Worm (Caenorhabditis elegans) whole organism, L1 larva: ENCODE data around the gene bcs-1.

Experiments used
- C04F5.9 ChIP-seq: sonication (generic microtip); optimal IDR thresholded peaks from 2 replicates; lab custom pipeline; 2016; ENCODE audit warnings: missing genetic modification characterization, missing compliant biosample characterization
- C16A3.4 ChIP-seq: fragments of 150-350 bp; optimal IDR thresholded peaks from 2 replicates; lab custom pipeline; 2014; ENCODE audit warnings: missing biosample characterization, missing genetic modification characterization
- F16B12.6 ChIP-seq: fragments of 150-350 bp; optimal IDR thresholded peaks from 2 replicates; lab custom pipeline; 2014; ENCODE audit warnings: missing biosample characterization, missing genetic modification characterization
- Y116A8C.19 ChIP-seq: sonication (generic microtip); optimal IDR thresholded peaks from 2 replicates; lab custom pipeline; 2016; ENCODE audit warnings: missing compliant biosample characterization, missing genetic modification characterization, borderline replicate concordance
- alr-1 ChIP-seq: fragments of 200-800 bp; sonication (Bioruptor generic); optimal IDR thresholded peaks from 2 replicates; lab custom pipeline; 2018; ENCODE audit warnings: borderline replicate concordance, mild to moderate bottlenecking, missing genetic modification characterization, missing compliant biosample characterization
- ceh-88 ChIP-seq: fragments of 200-800 bp; sonication (Bioruptor generic); IDR thresholded peaks from 2 replicates; pipeline ENCODE4 v1.3.6; 2022; ENCODE audit warnings: missing genetic modification characterization, missing compliant biosample characterization
- ceh-90 ChIP-seq: sonication (generic microtip); optimal IDR thresholded peaks from 2 replicates; lab custom pipeline; 2016; ENCODE audit warnings: missing genetic modification characterization, missing compliant biosample characterization
- dsc-1 ChIP-seq: sonication (generic microtip); optimal IDR thresholded peaks from 2 replicates; lab custom pipeline; 2016; ENCODE audit warnings: mild to moderate bottlenecking, missing genetic modification characterization, missing compliant biosample characterization
- efl-1 ChIP-seq, 4 experiments: fragments of 150-350 bp; optimal IDR thresholded peaks in 3 of 4; peaks in 1 of 4; 1 replicate in 1 of 4; 2 replicates in 3 of 4; lab custom pipeline; 2014; ENCODE audit warnings: missing biosample characterization in 2 of 4, missing genetic modification characterization in 2 of 4, missing genetic modification reagents in 2 of 4
- efl-3 ChIP-seq: fragments of 200-800 bp; sonication (Bioruptor generic); optimal IDR thresholded peaks from 2 replicates; lab custom pipeline; 2018; ENCODE audit warnings: mild to moderate bottlenecking, missing genetic modification characterization, missing compliant biosample characterization
- egl-27 ChIP-seq, 2 experiments: fragments of 150-350 bp in 1 of 2; sonication (generic microtip); optimal IDR thresholded peaks; 3 replicates each; lab custom pipeline; 2017 to 2018; ENCODE audit warnings: missing biosample characterization in 2 of 2, missing genetic modification characterization in 2 of 2, missing genetic modification reagents in 2 of 2
- elt-2 ChIP-seq: sonication (generic microtip); optimal IDR thresholded peaks from 2 replicates; lab custom pipeline; 2016; ENCODE audit warnings: missing genetic modification characterization, mild to moderate bottlenecking, inconsistent platforms, missing compliant biosample characterization, missing genetic modification reagents
- elt-3 ChIP-seq, 6 experiments: fragments of 150-350 bp in 1 of 6; sonication (generic microtip); optimal IDR thresholded peaks; 2 replicates each; lab custom pipeline; 2017 to 2018; ENCODE audit warnings: missing biosample characterization in 6 of 6, missing genetic modification characterization in 6 of 6, inconsistent platforms in 1 of 6
- ets-5 ChIP-seq: fragments of 200-800 bp; sonication (Bioruptor generic); IDR thresholded peaks from 2 replicates; pipeline ENCODE4 v1.3.6; 2022; ENCODE audit warnings: missing genetic modification characterization, missing compliant biosample characterization
- fkh-8 ChIP-seq: sonication (generic microtip); optimal IDR thresholded peaks from 2 replicates; lab custom pipeline; 2016; ENCODE audit warnings: mild to moderate bottlenecking, missing genetic modification characterization, missing compliant biosample characterization
- grh-1 ChIP-seq: fragments of 200-800 bp; sonication (Bioruptor generic); IDR thresholded peaks from 2 replicates; pipeline ENCODE4 v1.3.6; 2022; ENCODE audit warnings: missing genetic modification reagents, missing genetic modification characterization, missing compliant biosample characterization
- hlh-4 ChIP-seq: sonication (generic microtip); optimal IDR thresholded peaks from 2 replicates; lab custom pipeline; 2016; ENCODE audit warnings: mild to moderate bottlenecking, missing genetic modification characterization, missing compliant biosample characterization
- hpl-2 ChIP-seq: fragments of 150-350 bp; optimal IDR thresholded peaks from 2 replicates; lab custom pipeline; 2014; ENCODE audit warnings: missing biosample characterization, missing genetic modification reagents, missing genetic modification characterization
- irx-1 ChIP-seq: sonication (generic microtip); optimal IDR thresholded peaks from 2 replicates; lab custom pipeline; 2016; ENCODE audit warnings: missing genetic modification characterization, missing compliant biosample characterization
- isw-1 ChIP-seq: fragments of 200-800 bp; sonication (Bioruptor generic); IDR thresholded peaks from 2 replicates; pipeline ENCODE4 v1.3.6; 2022; ENCODE audit warnings: missing genetic modification characterization, missing compliant biosample characterization
- jun-1 ChIP-seq: fragments of 150-350 bp; optimal IDR thresholded peaks from 2 replicates; lab custom pipeline; 2014; ENCODE audit warnings: missing biosample characterization, missing genetic modification reagents, missing genetic modification characterization
- lin-13 ChIP-seq: fragments of 150-350 bp; optimal IDR thresholded peaks from 2 replicates; lab custom pipeline; 2014; ENCODE audit warnings: missing biosample characterization, missing genetic modification reagents, missing genetic modification characterization
- lin-15B ChIP-seq: fragments of 150-350 bp; sonication (generic microtip); optimal IDR thresholded peaks from 3 replicates; lab custom pipeline; 2014; ENCODE audit warnings: missing biosample characterization, missing genetic modification characterization
- lin-39 ChIP-seq: fragments of 150-350 bp; optimal IDR thresholded peaks from 2 replicates; lab custom pipeline; 2014; ENCODE audit warnings: missing biosample characterization, missing genetic modification reagents, missing genetic modification characterization
- lir-3 ChIP-seq: sonication (generic microtip); optimal IDR thresholded peaks from 2 replicates; lab custom pipeline; 2016; ENCODE audit warnings: mild to moderate bottlenecking, missing genetic modification characterization, moderate library complexity, missing compliant biosample characterization; ENCODE audit not compliant: poor library complexity
- lsy-2 ChIP-seq, 2 experiments: fragments of 150-350 bp; optimal IDR thresholded peaks; 2 replicates each; lab custom pipeline; 2014; ENCODE audit warnings: missing biosample characterization in 2 of 2, missing genetic modification characterization in 2 of 2
- mab-9 ChIP-seq: fragments of 200-800 bp; sonication (Bioruptor generic); IDR thresholded peaks from 2 replicates; pipeline ENCODE4 v1.3.6; 2022; ENCODE audit warnings: missing genetic modification reagents, missing genetic modification characterization, missing compliant biosample characterization
- mdl-1 ChIP-seq, 2 experiments: fragments of 150-350 bp; optimal IDR thresholded peaks; 2 replicates each; lab custom pipeline; 2014 to 2017; ENCODE audit warnings: missing biosample characterization in 2 of 2, missing genetic modification characterization in 2 of 2, inconsistent platforms in 1 of 2
- mef-2 ChIP-seq: fragments of 150-350 bp; optimal IDR thresholded peaks from 2 replicates; lab custom pipeline; 2014; ENCODE audit warnings: missing biosample characterization, missing genetic modification characterization
- mep-1 ChIP-seq: fragments of 150-350 bp; optimal IDR thresholded peaks from 2 replicates; lab custom pipeline; 2014; ENCODE audit warnings: missing biosample characterization, missing genetic modification characterization
- nhr-19 ChIP-seq: fragments of 200-800 bp; sonication (Bioruptor generic); conservative IDR thresholded peaks from 2 replicates; pipeline ENCODE4 v1.3.6; 2022; ENCODE audit warnings: missing genetic modification characterization, missing compliant biosample characterization
- nhr-237 ChIP-seq: fragments of 150-350 bp; optimal IDR thresholded peaks from 2 replicates; lab custom pipeline; 2014; ENCODE audit warnings: missing biosample characterization, missing genetic modification characterization
- nhr-28 ChIP-seq: fragments of 150-350 bp; optimal IDR thresholded peaks from 2 replicates; lab custom pipeline; 2014; ENCODE audit warnings: missing biosample characterization, missing genetic modification characterization
- nhr-71 ChIP-seq: sonication (generic microtip); optimal IDR thresholded peaks from 2 replicates; lab custom pipeline; 2016; ENCODE audit warnings: mild to moderate bottlenecking, missing genetic modification characterization, moderate library complexity, missing compliant biosample characterization
- nhr-76 ChIP-seq: sonication (generic microtip); optimal IDR thresholded peaks from 2 replicates; lab custom pipeline; 2017; ENCODE audit warnings: missing biosample characterization, missing genetic modification characterization
- nhr-84 ChIP-seq: sonication (generic microtip); optimal IDR thresholded peaks from 2 replicates; lab custom pipeline; 2017; ENCODE audit warnings: missing biosample characterization, missing genetic modification characterization
- pax-3 ChIP-seq: fragments of 200-800 bp; sonication (Bioruptor generic); optimal IDR thresholded peaks from 2 replicates; lab custom pipeline; 2018; ENCODE audit warnings: mild to moderate bottlenecking, missing genetic modification characterization, moderate library complexity, missing compliant biosample characterization
- pqm-1 ChIP-seq: sonication (generic microtip); optimal IDR thresholded peaks from 3 replicates; lab custom pipeline; 2017; ENCODE audit warnings: missing biosample characterization, missing genetic modification characterization
- snpc-4 ChIP-seq: fragments of 150-350 bp; optimal IDR thresholded peaks from 2 replicates; lab custom pipeline; 2014; ENCODE audit warnings: missing biosample characterization, missing genetic modification characterization
- snu-23 ChIP-seq: sonication (generic microtip); optimal IDR thresholded peaks from 2 replicates; lab custom pipeline; 2016; ENCODE audit warnings: missing genetic modification characterization, missing compliant biosample characterization
- sox-4 ChIP-seq: sonication (generic microtip); optimal IDR thresholded peaks from 2 replicates; lab custom pipeline; 2016; ENCODE audit warnings: missing genetic modification characterization, missing compliant biosample characterization
- sptf-1 ChIP-seq: fragments of 150-350 bp; optimal IDR thresholded peaks from 2 replicates; lab custom pipeline; 2014; ENCODE audit warnings: missing biosample characterization, missing genetic modification characterization
- swsn-7 ChIP-seq: sonication (generic microtip); optimal IDR thresholded peaks from 2 replicates; lab custom pipeline; 2016; ENCODE audit warnings: missing genetic modification characterization, missing compliant biosample characterization
- tbx-2 ChIP-seq: sonication (generic microtip); optimal IDR thresholded peaks from 2 replicates; lab custom pipeline; 2016; ENCODE audit warnings: missing genetic modification characterization, missing compliant biosample characterization
- unc-86 ChIP-seq: sonication (generic microtip); optimal IDR thresholded peaks from 2 replicates; lab custom pipeline; 2016; ENCODE audit warnings: missing genetic modification characterization, missing compliant biosample characterization
- unc-98 ChIP-seq: fragments of 200-800 bp; sonication (Bioruptor generic); IDR thresholded peaks from 2 replicates; pipeline ENCODE4 v1.3.6; 2022; ENCODE audit warnings: missing genetic modification characterization, missing compliant biosample characterization
- vab-15 ChIP-seq: sonication (generic microtip); optimal IDR thresholded peaks from 2 replicates; lab custom pipeline; 2017; ENCODE audit warnings: missing genotype, mild to moderate bottlenecking, missing genetic modification characterization, missing compliant biosample characterization
- xbp-1 ChIP-seq: sonication (generic microtip); optimal IDR thresholded peaks from 2 replicates; lab custom pipeline; 2016; ENCODE audit warnings: missing genetic modification characterization, missing compliant biosample characterization
- zag-1 ChIP-seq: fragments of 150-350 bp; optimal IDR thresholded peaks from 2 replicates; lab custom pipeline; 2014; ENCODE audit warnings: missing biosample characterization, missing genetic modification characterization
- zip-4 ChIP-seq: fragments of 200-800 bp; sonication (Bioruptor generic); optimal IDR thresholded peaks from 2 replicates; lab custom pipeline; 2018; ENCODE audit warnings: mild to moderate bottlenecking, missing genetic modification characterization, moderate library complexity, missing compliant biosample characterization
- ztf-11 ChIP-seq, 2 experiments: sonication (generic microtip); optimal IDR thresholded peaks; 2 replicates each; lab custom pipeline; 2016 to 2017; ENCODE audit warnings: missing genetic modification characterization in 2 of 2, missing biosample characterization in 1 of 2, missing compliant biosample characterization in 1 of 2
- ztf-4 ChIP-seq: fragments of 150-350 bp; optimal IDR thresholded peaks from 2 replicates; lab custom pipeline; 2014; ENCODE audit warnings: missing biosample characterization, missing genetic modification characterization

Gene bcs-1

DNA sequence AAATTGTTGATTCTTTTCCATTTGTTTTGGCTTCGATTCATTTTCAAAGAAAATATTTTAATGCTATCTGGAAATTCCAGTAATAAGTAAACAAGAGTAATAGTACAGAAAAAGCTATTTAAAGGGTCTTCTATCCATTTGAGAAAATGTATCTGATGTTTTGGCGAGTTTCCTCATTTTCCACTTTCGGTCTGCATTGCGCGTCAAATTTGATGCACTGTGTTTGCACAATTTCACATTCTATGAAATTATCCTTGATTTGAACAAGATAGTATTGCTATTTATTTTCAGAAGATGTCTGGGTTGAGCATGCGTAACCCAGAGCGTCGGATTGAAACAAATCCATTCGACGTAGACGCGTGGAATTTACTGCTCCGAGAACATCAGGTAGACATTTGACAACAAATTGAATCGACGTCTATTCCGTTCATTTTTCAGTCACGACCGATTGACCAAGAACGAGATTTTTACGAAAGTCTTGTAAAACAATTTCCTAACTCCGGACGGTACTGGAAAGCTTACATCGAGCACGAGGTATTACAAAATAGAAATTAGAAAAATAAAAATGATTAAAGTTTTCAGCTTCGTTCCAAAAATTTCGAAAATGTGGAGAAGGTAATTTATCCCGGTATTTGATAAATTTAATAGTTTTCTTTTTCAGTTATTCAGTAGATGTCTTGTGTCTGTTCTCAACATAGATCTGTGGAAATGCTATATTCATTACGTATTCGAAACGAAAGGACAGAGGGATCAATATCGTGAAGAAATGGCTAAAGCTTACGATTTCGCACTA is 32.9 kb downstream of the bcs-1 start, which contains the start of gene suf-1:
TSS of gene suf-1 (plus strand) at position 280 of the 793 bp plus-strand sequence.
- TF ChIP-seq ceh-90 (tag; lab: Kevin White, UChicago) = no peak
- TF ChIP-seq lin-15B (tag; lab: Kevin White, UChicago) = no peak
- no peak for TF ChIP-seq mab-9 (GFP tag; lab: Robert Waterston, UW)
- no peak for TF ChIP-seq Y116A8C.19 (tag; lab: Kevin White, UChicago)
- TF ChIP-seq tbx-2 = no peak
- no peak for TF ChIP-seq jun-1
- no peak for TF ChIP-seq lin-39
- no peak for TF ChIP-seq C16A3.4 (tag; lab: Kevin White, UChicago)
- TF ChIP-seq mep-1 = no peak
- peak; percentile 50 to 51 for TF ChIP-seq efl-1 (optimal IDR thresholded peaks at IDR 0.05; lab: Kevin White, UChicago)
- peak; percentile 42 to 92 for TF ChIP-seq efl-1 (GFP tag; optimal IDR thresholded peaks at IDR 0.05 in 1 of 2; lab: Kevin White, UChicago)
- TF ChIP-seq zag-1 = no peak
- TF ChIP-seq lsy-2 (tag; optimal IDR thresholded peaks at IDR 0.05; lab: Kevin White, UChicago) = peak; percentile 43 to 85
- TF ChIP-seq zip-4 (GFP tag; lab: Kevin White, UChicago) = no peak
- TF ChIP-seq sox-4 (tag; lab: Kevin White, UChicago) = no peak
- no peak for TF ChIP-seq unc-86 (tag; lab: Kevin White, UChicago)
- TF ChIP-seq ztf-11 (tag; optimal IDR thresholded peaks at IDR 0.05; lab: Kevin White, UChicago) = no peak
- no peak for TF ChIP-seq hlh-4 (tag; lab: Kevin White, UChicago)
- no peak for TF ChIP-seq alr-1 (tag; lab: Kevin White, UChicago)
- TF ChIP-seq pax-3 (tag; lab: Kevin White, UChicago) = no peak
- TF ChIP-seq isw-1 (GFP tag; lab: Robert Waterston, UW) = no peak
- TF ChIP-seq lir-3 (tag; lab: Kevin White, UChicago) = no peak
- peak; percentile 78 for TF ChIP-seq F16B12.6 (tag; lab: Kevin White, UChicago)
- no peak for TF ChIP-seq ets-5
- TF ChIP-seq snu-23 = peak; percentile 42
- TF ChIP-seq nhr-71 = peak; percentile 45
- no peak for TF ChIP-seq C04F5.9 (tag; lab: Kevin White, UChicago)
- no peak for TF ChIP-seq pqm-1 (tag; lab: Kevin White, UChicago)
- TF ChIP-seq egl-27 (tag; optimal IDR thresholded peaks at IDR 0.05; lab: Kevin White, UChicago) = no peak
- no peak for TF ChIP-seq efl-3 (GFP tag; lab: Kevin White, UChicago)
- no peak for TF ChIP-seq irx-1 (tag; lab: Kevin White, UChicago)
- no peak for TF ChIP-seq ceh-88 (GFP tag; lab: Robert Waterston, UW)
- no peak for TF ChIP-seq xbp-1
- TF ChIP-seq elt-3 (tag; optimal IDR thresholded peaks at IDR 0.05; lab: Kevin White, UChicago) = peak in 1 of 6 experiments; percentile 2
- TF ChIP-seq mdl-1 (tag; optimal IDR thresholded peaks at IDR 0.05; lab: Kevin White, UChicago) = no peak
- TF ChIP-seq vab-15 (tag; lab: Kevin White, UChicago) = no peak
- no peak for TF ChIP-seq unc-98 (GFP tag; lab: Robert Waterston, UW)
- no peak for TF ChIP-seq fkh-8 (tag; lab: Kevin White, UChicago)
- 0 out of 2 replicates have a peak, but pooled peaks have one; percentile 25 for TF ChIP-seq grh-1 (GFP tag; lab: Robert Waterston, UW)
- no peak for TF ChIP-seq nhr-237 (tag; lab: Kevin White, UChicago)
- TF ChIP-seq hpl-2 (GFP tag; lab: Kevin White, UChicago) = no peak
- TF ChIP-seq sptf-1 = no peak
- TF ChIP-seq snpc-4 (tag; lab: Kevin White, UChicago) = no peak
- TF ChIP-seq lin-13 (GFP tag; lab: Kevin White, UChicago) = no peak
- no peak for TF ChIP-seq mef-2
- no peak for TF ChIP-seq nhr-84 (tag; lab: Kevin White, UChicago)
- 0 out of 2 replicates have a peak, but pooled peaks have one; percentile 18 for TF ChIP-seq nhr-19 (GFP tag; lab: Robert Waterston, UW)
- TF ChIP-seq nhr-76 (tag; lab: Kevin White, UChicago) = no peak
- TF ChIP-seq elt-2 (tag; lab: Kevin White, UChicago) = no peak
- TF ChIP-seq dsc-1 (tag; lab: Kevin White, UChicago) = peak; percentile 14
- peak; percentile 36 for TF ChIP-seq swsn-7 (tag; lab: Kevin White, UChicago)
- no peak for TF ChIP-seq ztf-4 (tag; lab: Kevin White, UChicago)
- TF ChIP-seq nhr-28 (tag; lab: Kevin White, UChicago) = no peak
